Worm (Caenorhabditis elegans): Measurements from ENCODE around the gene srz-63.

DNA sequence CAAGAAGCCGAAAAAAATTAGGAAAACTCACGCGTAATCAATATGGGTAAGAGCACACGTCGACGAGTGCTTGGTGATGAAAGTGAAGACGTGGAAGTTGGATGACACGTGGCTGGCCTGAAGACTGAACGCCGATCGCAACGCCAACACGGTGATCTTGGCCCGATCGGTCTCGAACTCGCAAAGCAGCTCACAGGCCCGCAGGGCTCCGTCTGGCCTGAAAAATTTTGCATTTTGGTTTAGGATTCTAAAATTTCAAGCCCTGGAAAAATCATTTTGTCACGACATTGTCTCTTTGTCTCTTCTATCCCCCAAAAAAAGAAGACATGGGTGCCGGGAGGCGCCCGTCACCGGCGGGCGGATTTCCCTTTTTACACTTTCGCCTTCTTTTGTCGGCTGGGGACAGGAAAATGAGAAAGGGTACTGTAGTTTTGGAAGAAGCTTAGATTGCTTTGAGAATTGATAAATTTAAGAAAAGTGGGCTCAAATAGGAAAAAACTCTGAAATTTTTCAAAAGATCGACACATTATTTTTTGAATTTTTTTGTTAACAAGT is 37.2 kb upstream of the srz-63 start:
- TF ChIP-seq ceh-43 (GFP tag; optimal IDR thresholded peaks at IDR 0.05) (no peak), pha-4 (tag; optimal IDR thresholded peaks at IDR 0.05) (no peak), unc-39 (tag; optimal IDR thresholded peaks at IDR 0.05) (no peak), snpc-4 (tag; optimal IDR thresholded peaks at IDR 0.05) (no peak)

Data from whole organism, mixed stage, embryonic.